Fruit fly (Drosophila melanogaster) whole organism: ENCODE measurements around the gene DIP-epsilon.

ENCODE experiments used
- CG8478 ChIP-seq: fragments of >200 bp; optimal IDR thresholded peaks from 2 replicates; lab custom pipeline; 2018; ENCODE audit warnings: inconsistent platforms
- Dll ChIP-seq: fragments of >200 bp; optimal IDR thresholded peaks from 2 replicates; lab custom pipeline; 2017

DNA sequence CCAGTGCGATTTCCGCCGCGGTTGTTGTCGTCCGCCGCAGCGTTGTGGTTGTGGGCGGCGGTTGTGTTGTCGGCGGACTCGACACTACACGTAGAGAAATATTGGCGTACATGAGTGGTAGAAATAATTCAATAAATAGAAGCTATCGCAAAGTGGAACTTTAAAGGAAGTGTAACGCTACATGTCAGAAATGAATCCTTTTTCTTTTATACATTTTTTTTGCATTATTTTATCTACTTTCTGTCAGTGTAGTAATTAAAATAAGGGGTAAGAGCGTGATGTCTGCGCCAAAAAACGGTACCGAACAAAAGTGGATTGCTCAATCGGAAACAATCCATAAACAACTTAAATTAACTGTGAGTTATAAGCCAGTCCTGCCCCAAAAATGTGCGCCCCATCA lies 31.9 kb downstream of the DIP-epsilon start:
- TF ChIP-seq Dll (lab: Kevin White, UChicago) (no peak), CG8478 (no peak)
